Fruit fly (Drosophila melanogaster) whole organism, wandering third instar larva: ENCODE measurements around the gene PsGEF.
A peak's percentile ranks its signal among the peaks of the same experiment; 100 is the strongest.

Experiments used
- CG32264 ChIP-seq: fragments of 200-800 bp; sonication (Bioruptor generic); optimal IDR thresholded peaks from 2 replicates; lab custom pipeline; 2016; ENCODE audit warnings: missing biosample characterization, missing genetic modification characterization
- Dfd ChIP-seq: fragments of >200 bp; optimal IDR thresholded peaks from 2 replicates; lab custom pipeline; 2017; ENCODE audit warnings: missing biosample characterization, missing genetic modification characterization
- Myc ChIP-seq: fragments of >200 bp; optimal IDR thresholded peaks from 2 replicates; lab custom pipeline; 2017
- Rel ChIP-seq, 2 experiments: fragments of 200-800 bp; sonication (Bioruptor generic) in 1 of 2; optimal IDR thresholded peaks; 2 replicates in 1 of 2; 3 replicates in 1 of 2; lab custom pipeline; 2016 to 2019; ENCODE audit warnings: mild to moderate bottlenecking in 2 of 2, missing biosample characterization in 2 of 2, missing genetic modification characterization in 2 of 2, moderate library complexity in 1 of 2
- psq ChIP-seq: fragments of 200-800 bp; sonication (Bioruptor generic); optimal IDR thresholded peaks from 3 replicates; lab custom pipeline; 2017; ENCODE audit warnings: missing biosample characterization, mild to moderate bottlenecking, missing genetic modification characterization, moderate library complexity
- usp ChIP-seq: fragments of >200 bp; optimal IDR thresholded peaks from 2 replicates; lab custom pipeline; 2017; ENCODE audit warnings: missing biosample characterization, missing genetic modification characterization

DNA sequence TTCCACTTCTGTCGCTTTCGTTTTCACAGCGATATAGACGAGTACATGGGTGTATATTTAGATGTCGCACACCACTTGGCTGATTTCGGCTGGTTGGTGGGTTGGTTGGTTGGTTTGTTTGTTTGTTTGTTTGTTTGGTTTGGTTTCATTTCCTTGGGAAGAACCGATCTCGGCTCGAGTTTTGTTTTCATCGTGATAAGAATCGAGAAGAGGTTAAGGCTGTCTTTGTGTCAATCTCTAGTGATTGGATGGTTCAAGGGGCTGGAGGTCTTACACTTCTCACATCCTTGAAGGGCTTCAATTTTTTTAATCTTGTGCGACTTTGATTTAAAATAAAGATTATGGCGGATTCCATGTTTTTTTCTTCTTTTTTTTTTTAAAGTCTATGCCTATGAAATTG, 54.7 kb downstream of the PsGEF start:
- TF ChIP-seq Rel (GFP tag; optimal IDR thresholded peaks at IDR 0.05; lab: Kevin White, UChicago) (no peak), Rel (tag; optimal IDR thresholded peaks at IDR 0.05; lab: Kevin White, UChicago) (peak; percentile 78), Dfd (GFP tag; lab: Kevin White, UChicago) (no peak), CG32264 (GFP tag; lab: Kevin White, UChicago) (no peak), usp (no peak), Myc (lab: Kevin White, UChicago) (no peak), psq (GFP tag; lab: Kevin White, UChicago) (no peak)
